Fruit fly (Drosophila melanogaster) whole organism, wandering third instar larva: Measurements from ENCODE around the gene gdl-ORF39.

Experiments used
- Abd-B ChIP-seq: fragments of >200 bp; optimal IDR thresholded peaks from 2 replicates; lab custom pipeline; 2017; ENCODE audit warnings: missing biosample characterization, missing genetic modification characterization
- CG9705 ChIP-seq: fragments of 200-800 bp; sonication (Bioruptor generic); optimal IDR thresholded peaks from 2 replicates; lab custom pipeline; 2018; ENCODE audit warnings: missing biosample characterization, mild to moderate bottlenecking, missing genetic modification characterization
- Dfd ChIP-seq: fragments of >200 bp; optimal IDR thresholded peaks from 2 replicates; lab custom pipeline; 2017; ENCODE audit warnings: missing biosample characterization, missing genetic modification characterization
- Dif ChIP-seq: fragments of 200-275, 200-300 bp; sonication (Bioruptor generic); optimal IDR thresholded peaks from 2 replicates; lab custom pipeline; 2018; ENCODE audit warnings: missing biosample characterization, missing genetic modification characterization; ENCODE audit not compliant: partially characterized antibody
- GATAd ChIP-seq: sonication (Bioruptor generic); optimal IDR thresholded peaks from 2 replicates; lab custom pipeline; 2016; ENCODE audit warnings: missing biosample characterization, missing genetic modification characterization
- HLH106 ChIP-seq: fragments of 200-800 bp; optimal IDR thresholded peaks from 3 replicates; lab custom pipeline; 2019; ENCODE audit warnings: missing biosample characterization, mild to moderate bottlenecking, missing genetic modification characterization, moderate library complexity
- Hnf4 ChIP-seq: fragments of 200-800 bp; sonication (Bioruptor generic); optimal IDR thresholded peaks from 2 replicates; lab custom pipeline; 2016; ENCODE audit warnings: missing biosample characterization, mild to moderate bottlenecking, missing genetic modification characterization
- Hr83 ChIP-seq: fragments of 200-300 bp; sonication (Bioruptor generic); optimal IDR thresholded peaks from 2 replicates; lab custom pipeline; 2016; ENCODE audit warnings: missing biosample characterization, mild to moderate bottlenecking, missing genetic modification characterization, moderate library complexity; ENCODE audit not compliant: poor library complexity, severe bottlenecking
- Jra ChIP-seq: sonication (Bioruptor generic); optimal IDR thresholded peaks from 2 replicates; lab custom pipeline; 2016; ENCODE audit warnings: missing biosample characterization, missing genetic modification characterization
- Mio ChIP-seq: sonication (Bioruptor generic); optimal IDR thresholded peaks from 2 replicates; lab custom pipeline; 2016; ENCODE audit warnings: missing biosample characterization, missing genetic modification characterization
- N ChIP-seq: fragments of >200 bp; optimal IDR thresholded peaks from 2 replicates; lab custom pipeline; 2018; ENCODE audit warnings: missing biosample characterization, missing external identifiers, missing genetic modification characterization
- Rel ChIP-seq, 2 experiments: fragments of 200-800 bp; sonication (Bioruptor generic) in 1 of 2; optimal IDR thresholded peaks; 2 replicates in 1 of 2; 3 replicates in 1 of 2; lab custom pipeline; 2016 to 2019; ENCODE audit warnings: mild to moderate bottlenecking in 2 of 2, missing biosample characterization in 2 of 2, missing genetic modification characterization in 2 of 2, moderate library complexity in 1 of 2
- Sp1 ChIP-seq: fragments of 200-800 bp; sonication (Bioruptor generic); optimal IDR thresholded peaks from 3 replicates; lab custom pipeline; 2019; ENCODE audit warnings: missing biosample characterization, mild to moderate bottlenecking, missing genetic modification characterization, moderate library complexity
- br ChIP-seq: fragments of 200-800 bp; sonication (Bioruptor generic); optimal IDR thresholded peaks from 2 replicates; lab custom pipeline; 2016; ENCODE audit warnings: missing biosample characterization, missing genetic modification characterization
- brk ChIP-seq: fragments of 200-800 bp; sonication (Bioruptor generic); optimal IDR thresholded peaks from 2 replicates; lab custom pipeline; 2016; ENCODE audit warnings: missing biosample characterization, mild to moderate bottlenecking, missing genetic modification characterization
- dl ChIP-seq, 2 experiments: fragments of 175-275, 200-275 bp in 1 of 2; fragments of 200-275 bp in 1 of 2; sonication (Bioruptor generic); optimal IDR thresholded peaks; lab custom pipeline; 2018; ENCODE audit warnings: mild to moderate bottlenecking in 2 of 2, missing biosample characterization in 2 of 2, missing genetic modification characterization in 2 of 2, moderate library complexity in 2 of 2; ENCODE audit not compliant: partially characterized antibody in 2 of 2, insufficient read depth in 1 of 2
- dmrt93B ChIP-seq: fragments of 200-800 bp; sonication (Bioruptor generic); optimal IDR thresholded peaks from 2 replicates; lab custom pipeline; 2018; ENCODE audit warnings: missing biosample characterization, mild to moderate bottlenecking, missing genetic modification characterization
- dsf ChIP-seq: sonication (Bioruptor generic); optimal IDR thresholded peaks from 2 replicates; lab custom pipeline; 2016; ENCODE audit warnings: missing biosample characterization, missing genetic modification characterization, borderline replicate concordance
- foxo ChIP-seq, 2 experiments: fragments of 200-800 bp; sonication (Bioruptor generic); optimal IDR thresholded peaks; 2 replicates in 1 of 2; 3 replicates in 1 of 2; lab custom pipeline; 2016 to 2017; ENCODE audit warnings: missing biosample characterization in 2 of 2, missing genetic modification characterization in 2 of 2
- h ChIP-seq: fragments of 200-800 bp; sonication (Bioruptor generic); optimal IDR thresholded peaks from 3 replicates; lab custom pipeline; 2016; ENCODE audit warnings: missing biosample characterization, mild to moderate bottlenecking, missing genetic modification characterization
- jim ChIP-seq: fragments of 175-275, 200-325 bp; sonication (Bioruptor generic); optimal IDR thresholded peaks from 2 replicates; lab custom pipeline; 2016; ENCODE audit warnings: missing biosample characterization, mild to moderate bottlenecking, missing genetic modification characterization
- lola ChIP-seq: fragments of >200 bp; optimal IDR thresholded peaks from 2 replicates; lab custom pipeline; 2017; ENCODE audit warnings: missing biosample characterization, missing genetic modification characterization
- pan ChIP-seq: fragments of >200 bp; optimal IDR thresholded peaks from 2 replicates; lab custom pipeline; 2017
- psq ChIP-seq: fragments of 200-800 bp; sonication (Bioruptor generic); optimal IDR thresholded peaks from 3 replicates; lab custom pipeline; 2017; ENCODE audit warnings: missing biosample characterization, mild to moderate bottlenecking, missing genetic modification characterization, moderate library complexity
- rgr ChIP-seq: fragments of 200-800 bp; sonication (Bioruptor generic); optimal IDR thresholded peaks from 3 replicates; lab custom pipeline; 2016; ENCODE audit warnings: missing biosample characterization, mild to moderate bottlenecking, missing genetic modification characterization
- sage ChIP-seq: fragments of 200-800 bp; sonication (Bioruptor generic); optimal IDR thresholded peaks from 2 replicates; lab custom pipeline; 2016; ENCODE audit warnings: missing biosample characterization, mild to moderate bottlenecking, missing genetic modification characterization
- tai ChIP-seq: sonication (Bioruptor generic); optimal IDR thresholded peaks from 2 replicates; lab custom pipeline; 2016; ENCODE audit warnings: missing biosample characterization, missing genetic modification characterization
- usp ChIP-seq: fragments of >200 bp; optimal IDR thresholded peaks from 2 replicates; lab custom pipeline; 2017; ENCODE audit warnings: missing biosample characterization, missing genetic modification characterization
- woc ChIP-seq: sonication (Bioruptor generic); optimal IDR thresholded peaks from 2 replicates; lab custom pipeline; 2016; ENCODE audit warnings: missing biosample characterization, mild to moderate bottlenecking, missing genetic modification characterization

Gene gdl-ORF39

dm6 chr3L:15494599-15495271 lies 14.5 kb upstream of the gdl-ORF39 start:
- TF ChIP-seq dsf (GFP tag; lab: Kevin White, UChicago): no peak
- no peak for TF ChIP-seq dmrt93B (GFP tag; lab: Kevin White, UChicago)
- TF ChIP-seq h (GFP tag; lab: Kevin White, UChicago): no peak
- no peak for TF ChIP-seq woc (GFP tag; lab: Kevin White, UChicago)
- TF ChIP-seq Dif (GFP tag; lab: Kevin White, UChicago): no peak
- TF ChIP-seq Hnf4 (GFP tag; lab: Kevin White, UChicago): no peak
- no peak for TF ChIP-seq Rel (GFP tag; optimal IDR thresholded peaks at IDR 0.05; lab: Kevin White, UChicago)
- no peak for TF ChIP-seq Rel (tag; optimal IDR thresholded peaks at IDR 0.05; lab: Kevin White, UChicago)
- no peak for TF ChIP-seq pan (lab: Kevin White, UChicago)
- TF ChIP-seq psq (GFP tag; lab: Kevin White, UChicago): no peak
- TF ChIP-seq sage (GFP tag; lab: Kevin White, UChicago): no peak
- no peak for TF ChIP-seq Mio (GFP tag; lab: Kevin White, UChicago)
- no peak for TF ChIP-seq jim
- no peak for TF ChIP-seq Hr83 (GFP tag; lab: Kevin White, UChicago)
- TF ChIP-seq Sp1: no peak
- no peak for TF ChIP-seq Jra (GFP tag; lab: Kevin White, UChicago)
- TF ChIP-seq Abd-B (GFP tag; lab: Kevin White, UChicago): no peak
- TF ChIP-seq usp (GFP tag; lab: Kevin White, UChicago): no peak
- TF ChIP-seq HLH106 (tag; lab: Kevin White, UChicago): no peak
- no peak for TF ChIP-seq rgr
- no peak for TF ChIP-seq lola (GFP tag; lab: Kevin White, UChicago)
- TF ChIP-seq, all 38 proteins: peak for 0

dm6 chr3L:15495449-15495848 lies 13.8 kb upstream of the gdl-ORF39 start, which contains the start of gene CG12355:
TSS of gene CG12355 (minus strand) at chr3L:15495549.
- TF ChIP-seq N (GFP tag; lab: Kevin White, UChicago): no peak
- TF ChIP-seq lola (GFP tag; lab: Kevin White, UChicago): no peak
- no peak for TF ChIP-seq dsf (GFP tag; lab: Kevin White, UChicago)
- TF ChIP-seq CG9705 (GFP tag; lab: Kevin White, UChicago): no peak
- TF ChIP-seq Hr83 (GFP tag; lab: Kevin White, UChicago): no peak
- TF ChIP-seq sage (GFP tag; lab: Kevin White, UChicago): no peak
- no peak for TF ChIP-seq GATAd (GFP tag; lab: Kevin White, UChicago)
- no peak for TF ChIP-seq brk (GFP tag; lab: Kevin White, UChicago)
- TF ChIP-seq Mio (GFP tag; lab: Kevin White, UChicago): no peak
- TF ChIP-seq br (GFP tag; lab: Kevin White, UChicago): no peak
- TF ChIP-seq Sp1: no peak
- TF ChIP-seq tai (GFP tag; lab: Kevin White, UChicago): no peak
- TF ChIP-seq foxo (GFP tag; optimal IDR thresholded peaks at IDR 0.05; lab: Kevin White, UChicago): no peak
- TF ChIP-seq psq (GFP tag; lab: Kevin White, UChicago): no peak
- TF ChIP-seq h (GFP tag; lab: Kevin White, UChicago): no peak

dm6 chr3L:15496274-15496673 lies 13.0 kb upstream of the gdl-ORF39 start, which contains the start of gene CG13455:
TSS of gene CG13455 (plus strand) at chr3L:15496574.
- TF ChIP-seq dsf (GFP tag; lab: Kevin White, UChicago) (no peak), dl (GFP tag; optimal IDR thresholded peaks at IDR 0.05; lab: Kevin White, UChicago; ENCODE audit: insufficient read depth in 1 of 2, partially characterized antibody in 2 of 2) (no peak), h (GFP tag; lab: Kevin White, UChicago) (no peak)

- no peak for TF ChIP-seq Dfd
- no peak for TF ChIP-seq dl (GFP tag; optimal IDR thresholded peaks at IDR 0.05; lab: Kevin White, UChicago; ENCODE audit: insufficient read depth in 1 of 2, partially characterized antibody in 2 of 2)
- TF ChIP-seq br (GFP tag; lab: Kevin White, UChicago): no peak
- TF ChIP-seq, all 38 proteins: peak for 0
Measured at dm6 chr3L:15497902-15498301, 11.3 kb upstream of the gdl-ORF39 start, which contains the start of gene CG7276. TSS of gene CG7276 (plus strand) at chr3L:15498202.
